Worm (Caenorhabditis elegans) whole organism, L2 larva: ENCODE measurements around the gene nhr-61.
"Not testable (repeated sequence)": the region's sequence is repeated elsewhere in the genome, so short reads cannot be mapped to it uniquely, and the experiment has no call there.

ENCODE experiments used
- Y55F3AM.14 ChIP-seq: fragments of 200-800 bp; sonication (Bioruptor generic); optimal IDR thresholded peaks from 2 replicates; lab custom pipeline; 2018; ENCODE audit warnings: mild to moderate bottlenecking, missing genetic modification characterization, missing compliant biosample characterization
- ZK546.5 ChIP-seq: sonication (generic microtip); optimal IDR thresholded peaks from 2 replicates; lab custom pipeline; 2017; ENCODE audit warnings: missing biosample characterization, missing genetic modification characterization
- blmp-1 ChIP-seq: sonication (generic microtip); optimal IDR thresholded peaks from 2 replicates; lab custom pipeline; 2017; ENCODE audit warnings: missing genetic modification characterization, mild to moderate bottlenecking, missing compliant biosample characterization, antibody characterized with exemption, moderate library complexity; ENCODE audit not compliant: insufficient read depth
- lin-13 ChIP-seq: fragments of 150-350 bp; optimal IDR thresholded peaks from 2 replicates; lab custom pipeline; 2014; ENCODE audit warnings: missing biosample characterization, missing genetic modification reagents, missing genetic modification characterization
- mdl-1 ChIP-seq, 2 experiments: fragments of 150-350 bp in 1 of 2; sonication (generic microtip) in 1 of 2; optimal IDR thresholded peaks; 2 replicates each; lab custom pipeline; 2017; ENCODE audit warnings: missing biosample characterization in 2 of 2, missing genetic modification characterization in 2 of 2
- nhr-25 ChIP-seq: fragments of 150-350 bp; sonication (generic microtip); optimal IDR thresholded peaks from 3 replicates; lab custom pipeline; 2014; ENCODE audit warnings: missing biosample characterization, missing genetic modification characterization
- sem-4 ChIP-seq: fragments of 150-350 bp; optimal IDR thresholded peaks from 2 replicates; lab custom pipeline; 2014; ENCODE audit warnings: missing biosample characterization, missing genetic modification reagents, missing genetic modification characterization
- unc-39 ChIP-seq: fragments of 150-350 bp; optimal IDR thresholded peaks from 2 replicates; lab custom pipeline; 2014; ENCODE audit warnings: missing biosample characterization, missing genetic modification characterization

ce11 chrII:14802527-14802926 lies 15.8 kb downstream of the nhr-61 start:
- TF ChIP-seq mdl-1 (tag; optimal IDR thresholded peaks at IDR 0.05; lab: Kevin White, UChicago); unc-39 (tag; lab: Kevin White, UChicago); Y55F3AM.14 (GFP tag; lab: Kevin White, UChicago); ZK546.5 (tag; lab: Kevin White, UChicago); blmp-1 (tag; lab: Kevin White, UChicago); sem-4; lin-13; nhr-25 (tag; lab: Kevin White, UChicago): not testable (repeated sequence)
